Worm (Caenorhabditis elegans) whole organism, L1 larva: ENCODE measurements around the gene rpap-2.
"Not testable (repeated sequence)": the region's sequence is repeated elsewhere in the genome, so short reads cannot be mapped to it uniquely, and the experiment has no call there.

ENCODE experiments used
- alr-1 ChIP-seq: fragments of 200-800 bp; sonication (Bioruptor generic); optimal IDR thresholded peaks from 2 replicates; lab custom pipeline; 2018; ENCODE audit warnings: borderline replicate concordance, mild to moderate bottlenecking, missing genetic modification characterization, missing compliant biosample characterization
- ama-1 ChIP-seq: fragments of 150-350 bp; optimal IDR thresholded peaks from 2 replicates; lab custom pipeline; 2014
- ceh-63 ChIP-seq: fragments of 200-800 bp; sonication (Bioruptor generic); optimal IDR thresholded peaks from 2 replicates; lab custom pipeline; 2018; ENCODE audit warnings: mild to moderate bottlenecking, missing genetic modification characterization, missing compliant biosample characterization
- ceh-82 ChIP-seq, 3 experiments: fragments of 150-350 bp in 1 of 3; sonication (generic microtip) in 2 of 3; optimal IDR thresholded peaks; 2 replicates each; lab custom pipeline; 2014 to 2017; ENCODE audit warnings: missing biosample characterization in 3 of 3, missing genetic modification characterization in 3 of 3
- dpl-1 ChIP-seq, 3 experiments: fragments of 150-350 bp in 2 of 3; sonication (generic microtip) in 1 of 3; optimal IDR thresholded peaks; 2 replicates each; lab custom pipeline; 2014 to 2017; ENCODE audit warnings: missing biosample characterization in 3 of 3, missing genetic modification characterization in 3 of 3, missing genetic modification reagents in 3 of 3
- dsc-1 ChIP-seq: sonication (generic microtip); optimal IDR thresholded peaks from 2 replicates; lab custom pipeline; 2016; ENCODE audit warnings: mild to moderate bottlenecking, missing genetic modification characterization, missing compliant biosample characterization
- efl-1 ChIP-seq, 4 experiments: fragments of 150-350 bp; optimal IDR thresholded peaks in 3 of 4; peaks in 1 of 4; 1 replicate in 1 of 4; 2 replicates in 3 of 4; lab custom pipeline; 2014; ENCODE audit warnings: missing biosample characterization in 2 of 4, missing genetic modification characterization in 2 of 4, missing genetic modification reagents in 2 of 4
- elt-2 ChIP-seq: sonication (generic microtip); optimal IDR thresholded peaks from 2 replicates; lab custom pipeline; 2016; ENCODE audit warnings: missing genetic modification characterization, mild to moderate bottlenecking, inconsistent platforms, missing compliant biosample characterization, missing genetic modification reagents
- fkh-8 ChIP-seq: sonication (generic microtip); optimal IDR thresholded peaks from 2 replicates; lab custom pipeline; 2016; ENCODE audit warnings: mild to moderate bottlenecking, missing genetic modification characterization, missing compliant biosample characterization
- irx-1 ChIP-seq: sonication (generic microtip); optimal IDR thresholded peaks from 2 replicates; lab custom pipeline; 2016; ENCODE audit warnings: missing genetic modification characterization, missing compliant biosample characterization
- lin-14 ChIP-seq: fragments of 200-800 bp; sonication (Bioruptor generic); optimal IDR thresholded peaks from 2 replicates; lab custom pipeline; 2018; ENCODE audit warnings: mild to moderate bottlenecking, missing genetic modification characterization, moderate library complexity, missing compliant biosample characterization
- lin-15B ChIP-seq: fragments of 150-350 bp; sonication (generic microtip); optimal IDR thresholded peaks from 3 replicates; lab custom pipeline; 2014; ENCODE audit warnings: missing biosample characterization, missing genetic modification characterization
- lsy-2 ChIP-seq, 2 experiments: fragments of 150-350 bp; optimal IDR thresholded peaks; 2 replicates each; lab custom pipeline; 2014; ENCODE audit warnings: missing biosample characterization in 2 of 2, missing genetic modification characterization in 2 of 2
- mab-9 ChIP-seq: fragments of 200-800 bp; sonication (Bioruptor generic); IDR thresholded peaks from 2 replicates; pipeline ENCODE4 v1.3.6; 2022; ENCODE audit warnings: missing genetic modification reagents, missing genetic modification characterization, missing compliant biosample characterization
- mep-1 ChIP-seq: fragments of 150-350 bp; optimal IDR thresholded peaks from 2 replicates; lab custom pipeline; 2014; ENCODE audit warnings: missing biosample characterization, missing genetic modification characterization
- nhr-19 ChIP-seq: fragments of 200-800 bp; sonication (Bioruptor generic); conservative IDR thresholded peaks from 2 replicates; pipeline ENCODE4 v1.3.6; 2022; ENCODE audit warnings: missing genetic modification characterization, missing compliant biosample characterization
- nhr-28 ChIP-seq: fragments of 150-350 bp; optimal IDR thresholded peaks from 2 replicates; lab custom pipeline; 2014; ENCODE audit warnings: missing biosample characterization, missing genetic modification characterization
- nhr-76 ChIP-seq: sonication (generic microtip); optimal IDR thresholded peaks from 2 replicates; lab custom pipeline; 2017; ENCODE audit warnings: missing biosample characterization, missing genetic modification characterization
- nhr-84 ChIP-seq: sonication (generic microtip); optimal IDR thresholded peaks from 2 replicates; lab custom pipeline; 2017; ENCODE audit warnings: missing biosample characterization, missing genetic modification characterization
- pax-3 ChIP-seq: fragments of 200-800 bp; sonication (Bioruptor generic); optimal IDR thresholded peaks from 2 replicates; lab custom pipeline; 2018; ENCODE audit warnings: mild to moderate bottlenecking, missing genetic modification characterization, moderate library complexity, missing compliant biosample characterization
- pqm-1 ChIP-seq: sonication (generic microtip); optimal IDR thresholded peaks from 3 replicates; lab custom pipeline; 2017; ENCODE audit warnings: missing biosample characterization, missing genetic modification characterization
- rnt-1 ChIP-seq: sonication (generic microtip); optimal IDR thresholded peaks from 2 replicates; lab custom pipeline; 2016; ENCODE audit warnings: mild to moderate bottlenecking, missing genetic modification characterization, moderate library complexity, missing compliant biosample characterization
- skn-1 ChIP-seq: fragments of 150-350 bp; optimal IDR thresholded peaks from 2 replicates; lab custom pipeline; 2014; ENCODE audit warnings: missing biosample characterization, missing genetic modification characterization
- snpc-4 ChIP-seq: fragments of 150-350 bp; optimal IDR thresholded peaks from 2 replicates; lab custom pipeline; 2014; ENCODE audit warnings: missing biosample characterization, missing genetic modification characterization
- snu-23 ChIP-seq: sonication (generic microtip); optimal IDR thresholded peaks from 2 replicates; lab custom pipeline; 2016; ENCODE audit warnings: missing genetic modification characterization, missing compliant biosample characterization
- sox-4 ChIP-seq: sonication (generic microtip); optimal IDR thresholded peaks from 2 replicates; lab custom pipeline; 2016; ENCODE audit warnings: missing genetic modification characterization, missing compliant biosample characterization
- tlp-1 ChIP-seq: fragments of 150-350 bp; optimal IDR thresholded peaks from 2 replicates; lab custom pipeline; 2014; ENCODE audit warnings: missing biosample characterization, missing genetic modification characterization
- unc-62 ChIP-seq: fragments of 150-350 bp; optimal IDR thresholded peaks from 2 replicates; lab custom pipeline; 2014; ENCODE audit warnings: missing biosample characterization, missing genetic modification reagents, missing genetic modification characterization
- zip-4 ChIP-seq: fragments of 200-800 bp; sonication (Bioruptor generic); optimal IDR thresholded peaks from 2 replicates; lab custom pipeline; 2018; ENCODE audit warnings: mild to moderate bottlenecking, missing genetic modification characterization, moderate library complexity, missing compliant biosample characterization
- ztf-4 ChIP-seq: fragments of 150-350 bp; optimal IDR thresholded peaks from 2 replicates; lab custom pipeline; 2014; ENCODE audit warnings: missing biosample characterization, missing genetic modification characterization

Gene rpap-2

ce11 chrIII:8988544-8988943, 20.8 kb downstream of the rpap-2 start:
- TF ChIP-seq skn-1 (tag; lab: Kevin White, UChicago): peak; percentile 2
- no peak for TF ChIP-seq ceh-63
- TF ChIP-seq lin-14: peak; percentile 64
- TF ChIP-seq ceh-82 (tag; optimal IDR thresholded peaks at IDR 0.05; lab: Kevin White, UChicago): peak in 1 of 3 experiments; percentile 14
- peak; percentile 39 for TF ChIP-seq fkh-8
- no peak for TF ChIP-seq pqm-1 (tag; lab: Kevin White, UChicago)
- no peak for TF ChIP-seq nhr-76 (tag; lab: Kevin White, UChicago)
- TF ChIP-seq sox-4 (tag; lab: Kevin White, UChicago): no peak
- TF ChIP-seq lsy-2 (tag; optimal IDR thresholded peaks at IDR 0.05; lab: Kevin White, UChicago): peak in 1 of 2 experiments; percentile 9

ce11 chrIII:8989752-8990151, 22.0 kb downstream of the rpap-2 start, which contains the start of gene R08D7.7:
Gene R08D7.7 (plus strand): TSS chrIII:8990052.
- not testable (repeated sequence) for TF ChIP-seq snpc-4, pax-3, tlp-1 (tag; lab: Kevin White, UChicago)

ce11 chrIII:8996686-8997085, 28.9 kb downstream of the rpap-2 start, which contains the start of gene skat-1:
Gene skat-1 (minus strand): TSS chrIII:8996786.
- no peak for TF ChIP-seq nhr-84
- no peak for TF ChIP-seq ztf-4
- no peak for TF ChIP-seq mab-9 (GFP tag; lab: Robert Waterston, UW)
- TF ChIP-seq mep-1: no peak
- no peak for TF ChIP-seq snpc-4 (tag; lab: Kevin White, UChicago)
- TF ChIP-seq zip-4 (GFP tag; lab: Kevin White, UChicago): no peak
- no peak for TF ChIP-seq dpl-1 (GFP tag; optimal IDR thresholded peaks at IDR 0.05; lab: Kevin White, UChicago)
- no peak for TF ChIP-seq ama-1 (lab: Kevin White, UChicago)
- no peak for TF ChIP-seq lin-15B (tag; lab: Kevin White, UChicago)
- TF ChIP-seq rnt-1 (tag; lab: Kevin White, UChicago): no peak
- TF ChIP-seq unc-62 (GFP tag; lab: Kevin White, UChicago): no peak
- TF ChIP-seq dsc-1 (tag; lab: Kevin White, UChicago): no peak
- no peak for TF ChIP-seq alr-1
- TF ChIP-seq nhr-19 (GFP tag; lab: Robert Waterston, UW): no peak
- no peak for TF ChIP-seq pax-3 (tag; lab: Kevin White, UChicago)
- TF ChIP-seq pqm-1 (tag; lab: Kevin White, UChicago): no peak

ce11 chrIII:8997821-8998220, 30.1 kb downstream of the rpap-2 start:
- peak; percentile 54 for TF ChIP-seq elt-2 (tag; lab: Kevin White, UChicago)
- no peak for TF ChIP-seq nhr-28 (tag; lab: Kevin White, UChicago)

- TF ChIP-seq snu-23 (GFP tag; lab: Kevin White, UChicago): no peak
- TF ChIP-seq efl-1 (optimal IDR thresholded peaks at IDR 0.05; lab: Kevin White, UChicago): no peak
- peak in 1 of 2 experiments; percentile 51 for TF ChIP-seq efl-1 (GFP tag; optimal IDR thresholded peaks at IDR 0.05 in 1 of 2; lab: Kevin White, UChicago)
Observed at ce11 chrIII:8998884-8999283, 31.1 kb downstream of the rpap-2 start.

- TF ChIP-seq efl-1 (optimal IDR thresholded peaks at IDR 0.05; lab: Kevin White, UChicago) (no peak), efl-1 (GFP tag; optimal IDR thresholded peaks at IDR 0.05 in 1 of 2; lab: Kevin White, UChicago) (peak in 1 of 2 experiments; percentile 66), irx-1 (tag; lab: Kevin White, UChicago) (no peak)
Observed at ce11 chrIII:8999508-8999907, 31.7 kb downstream of the rpap-2 start, which contains the start of gene F59B2.3. Gene F59B2.3 (minus strand): TSS chrIII:8999766.

ce11 chrIII:9001491-9001890, 33.7 kb downstream of the rpap-2 start:
- TF ChIP-seq irx-1 (tag; lab: Kevin White, UChicago) (no peak), dpl-1 (GFP tag; optimal IDR thresholded peaks at IDR 0.05; lab: Kevin White, UChicago) (peak in 1 of 3 experiments; percentile 6), nhr-19 (GFP tag; lab: Robert Waterston, UW) (no peak)
